Fruit fly (Drosophila melanogaster): ENCODE results near the gene Lk.

Lk gene

DNA sequence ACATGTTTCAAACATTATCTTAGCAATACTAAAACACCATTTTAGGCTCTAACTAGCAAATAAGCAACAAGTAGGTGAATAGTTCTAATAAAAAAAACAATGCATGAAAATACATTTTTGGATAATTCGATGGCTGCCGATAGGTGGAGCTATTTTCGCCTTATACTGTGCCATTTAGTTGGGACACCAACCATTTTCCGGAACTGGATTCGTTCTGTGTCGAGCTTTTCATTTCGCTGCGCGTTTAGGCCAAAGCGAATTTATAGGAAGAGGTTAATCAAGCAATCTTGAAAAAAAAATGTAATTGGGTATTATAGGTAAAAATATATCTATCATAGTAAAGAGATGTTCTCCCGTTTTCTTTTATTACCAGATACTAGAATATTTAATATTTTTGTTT is 2.1 kb upstream of the Lk start (continued):
- TF ChIP-seq CG3281 (GFP tag; optimal IDR thresholded peaks at IDR 0.05) = no peak
- no peak for TF ChIP-seq H2.0 (GFP tag; IDR thresholded peaks at IDR 0.05)
- peak; percentile 15 for TF ChIP-seq Lhr (GFP tag; optimal IDR thresholded peaks at IDR 0.05)
- TF ChIP-seq grau (tag; optimal IDR thresholded peaks at IDR 0.05) = peak; percentile 12
- no peak for TF ChIP-seq ems (GFP tag; optimal IDR thresholded peaks at IDR 0.05)
- no peak for TF ChIP-seq CG18764 (GFP tag; optimal IDR thresholded peaks at IDR 0.05)
- TF ChIP-seq Stat92E (GFP tag; optimal IDR thresholded peaks at IDR 0.05) = no peak
- no peak for TF ChIP-seq B-H2 (GFP tag; optimal IDR thresholded peaks at IDR 0.05)
- no peak for TF ChIP-seq Mes4 (GFP tag; optimal IDR thresholded peaks at IDR 0.05)
- TF ChIP-seq CG8290 (GFP tag; optimal IDR thresholded peaks at IDR 0.05) = peak; percentile 22
- TF ChIP-seq CG8290 (tag; optimal IDR thresholded peaks at IDR 0.05) = peak in 1 of 2 experiments; percentile 53
- TF ChIP-seq cwo (GFP tag; optimal IDR thresholded peaks at IDR 0.05) = no peak
- TF ChIP-seq cas (GFP tag; IDR thresholded peaks at IDR 0.05) = no peak
- no peak for TF ChIP-seq CG17186 (GFP tag; optimal IDR thresholded peaks at IDR 0.05)
- TF ChIP-seq Vsx1 (GFP tag; optimal IDR thresholded peaks at IDR 0.05) = no peak
- TF ChIP-seq Bteb2 (GFP tag; optimal IDR thresholded peaks at IDR 0.05) = no peak
- no peak for TF ChIP-seq Mad (GFP tag; optimal IDR thresholded peaks at IDR 0.05)
- no peak for TF ChIP-seq jumu (GFP tag; optimal IDR thresholded peaks at IDR 0.05)
- peak; percentile 40 for TF ChIP-seq sd (tag; optimal IDR thresholded peaks at IDR 0.05)
- peak; percentile 89 for TF ChIP-seq CG2199 (GFP tag; IDR thresholded peaks at IDR 0.05)
- TF ChIP-seq Opbp (GFP tag; IDR thresholded peaks at IDR 0.05; ENCODE audit: partially characterized antibody) = 0 out of 3 replicates have a peak, but pooled peaks have one; percentile 19
- peak; percentile 15 for TF ChIP-seq CG2712 (tag; optimal IDR thresholded peaks at IDR 0.05)
- no peak for TF ChIP-seq tgo (GFP tag; IDR thresholded peaks at IDR 0.05)
- TF ChIP-seq p53 (GFP tag; optimal IDR thresholded peaks at IDR 0.05) = no peak
- TF ChIP-seq gcm2 (GFP tag; optimal IDR thresholded peaks at IDR 0.05) = no peak
- no peak for TF ChIP-seq CG32772 (GFP tag; IDR thresholded peaks at IDR 0.05)
- no peak for TF ChIP-seq Hmr (GFP tag; optimal IDR thresholded peaks at IDR 0.05)
- no peak for TF ChIP-seq CG43689 (GFP tag; IDR thresholded peaks at IDR 0.05)
- TF ChIP-seq CG13424 (tag; optimal IDR thresholded peaks at IDR 0.05) = no peak
- no peak for TF ChIP-seq vnd (GFP tag; IDR thresholded peaks at IDR 0.05; ENCODE audit: partially characterized antibody)
- TF ChIP-seq stwl (tag; optimal IDR thresholded peaks at IDR 0.05) = peak; percentile 74
- peak; percentile 32 for TF ChIP-seq HmgZ (tag; optimal IDR thresholded peaks at IDR 0.05)
- TF ChIP-seq Kr (GFP tag; optimal IDR thresholded peaks at IDR 0.05) = peak; percentile 72
- TF ChIP-seq Sox102F (GFP tag; optimal IDR thresholded peaks at IDR 0.05) = no peak
- TF ChIP-seq CG5245 (GFP tag; optimal IDR thresholded peaks at IDR 0.05) = no peak
- TF ChIP-seq CG14860 (GFP tag; IDR thresholded peaks at IDR 0.05; ENCODE audit: partially characterized antibody) = no peak
- no peak for TF ChIP-seq CG1024 (GFP tag; IDR thresholded peaks at IDR 0.05)
- no peak for TF ChIP-seq CG15479 (GFP tag; optimal IDR thresholded peaks at IDR 0.05)
- no peak for TF ChIP-seq slou (GFP tag; optimal IDR thresholded peaks at IDR 0.05)
- no peak for TF ChIP-seq CG3163 (GFP tag; optimal IDR thresholded peaks at IDR 0.05)
- no peak for TF ChIP-seq CG12071 (GFP tag; optimal IDR thresholded peaks at IDR 0.05)
- peak; percentile 33 for TF ChIP-seq gsb-n (tag; optimal IDR thresholded peaks at IDR 0.05)
- peak; percentile 57; the same call in 1 of the 2 replicates for TF ChIP-seq CG32532 (GFP tag; IDR thresholded peaks at IDR 0.05)
- TF ChIP-seq pzg (GFP tag; optimal IDR thresholded peaks at IDR 0.05) = peak; percentile 8
- TF ChIP-seq Abd-B (GFP tag; optimal IDR thresholded peaks at IDR 0.05) = no peak
- TF ChIP-seq lola (GFP tag; optimal IDR thresholded peaks at IDR 0.05) = no peak
- TF ChIP-seq fd64A (GFP tag; optimal IDR thresholded peaks at IDR 0.05) = no peak
- peak; percentile 24 for TF ChIP-seq CG11504 (tag; optimal IDR thresholded peaks at IDR 0.05)
- peak; percentile 46 for TF ChIP-seq CG17359 (tag; optimal IDR thresholded peaks at IDR 0.05)
- TF ChIP-seq CG4854 (GFP tag; optimal IDR thresholded peaks at IDR 0.05) = no peak
- TF ChIP-seq kay (GFP tag; optimal IDR thresholded peaks at IDR 0.05) = no peak
